Fruit fly (Drosophila melanogaster) whole organism, prepupa: ENCODE data around the gene CG6431.
A peak's percentile ranks its signal among the peaks of the same experiment; 100 is the strongest.

Experiments used
- Blimp-1 ChIP-seq: fragments of 200-800 bp; sonication (Bioruptor generic); optimal IDR thresholded peaks from 3 replicates; lab custom pipeline; 2017; ENCODE audit warnings: missing biosample characterization, missing genetic modification characterization, mild to moderate bottlenecking, moderate library complexity, missing genetic modification reagents
- CG10631 ChIP-seq: fragments of 200-800 bp; sonication (Bioruptor generic); optimal IDR thresholded peaks from 2 replicates; lab custom pipeline; 2016; ENCODE audit warnings: missing biosample characterization, missing genetic modification characterization
- CG11902 ChIP-seq: fragments of 200-800 bp; sonication (Bioruptor generic); optimal IDR thresholded peaks from 3 replicates; lab custom pipeline; 2016; ENCODE audit warnings: missing biosample characterization, missing genetic modification characterization
- CG3919 ChIP-seq: fragments of 200-800 bp; sonication (Bioruptor generic); optimal IDR thresholded peaks from 3 replicates; lab custom pipeline; 2016; ENCODE audit warnings: missing biosample characterization, missing genetic modification characterization
- CG6792 ChIP-seq: fragments of 200-800 bp; sonication (Bioruptor generic); optimal IDR thresholded peaks from 3 replicates; lab custom pipeline; 2016; ENCODE audit warnings: missing biosample characterization, missing genetic modification characterization
- CG6808 ChIP-seq: fragments of 200-800 bp; sonication (Bioruptor generic); optimal IDR thresholded peaks from 3 replicates; lab custom pipeline; 2017; ENCODE audit warnings: missing biosample characterization, missing genetic modification characterization, mild to moderate bottlenecking, moderate library complexity, missing genetic modification reagents
- CG8319 ChIP-seq: fragments of 200-800 bp; sonication (Bioruptor generic); optimal IDR thresholded peaks from 3 replicates; lab custom pipeline; 2016; ENCODE audit warnings: missing biosample characterization, missing genetic modification characterization
- Eip75B ChIP-seq: fragments of 200-800 bp; sonication (Bioruptor generic); optimal IDR thresholded peaks from 3 replicates; lab custom pipeline; 2016; ENCODE audit warnings: missing biosample characterization, missing genetic modification characterization
- Eip93F ChIP-seq: fragments of 200-800 bp; sonication (Bioruptor generic); optimal IDR thresholded peaks from 2 replicates; lab custom pipeline; 2016; ENCODE audit warnings: missing biosample characterization, mild to moderate bottlenecking, missing genetic modification characterization
- Gug ChIP-seq: fragments of 200-800 bp; sonication (Bioruptor generic); IDR thresholded peaks from 2 replicates; pipeline ENCODE4 v1.3.6; 2022; ENCODE audit warnings: missing biosample characterization, missing genetic modification characterization
- Hr4 ChIP-seq: fragments of 200-800 bp; sonication (Bioruptor generic); optimal IDR thresholded peaks from 3 replicates; lab custom pipeline; 2016; ENCODE audit warnings: missing biosample characterization, missing genetic modification characterization
- OdsH ChIP-seq: fragments of 200-800 bp; sonication (Bioruptor generic); optimal IDR thresholded peaks from 3 replicates; lab custom pipeline; 2016; ENCODE audit warnings: missing biosample characterization, missing genetic modification characterization
- Smox ChIP-seq: fragments of 200-800 bp; sonication (Bioruptor generic); optimal IDR thresholded peaks from 3 replicates; lab custom pipeline; 2016; ENCODE audit warnings: missing biosample characterization, missing genetic modification characterization
- Sox15 ChIP-seq: fragments of 200-800 bp; sonication (Bioruptor generic); optimal IDR thresholded peaks from 3 replicates; lab custom pipeline; 2016; ENCODE audit warnings: missing biosample characterization, missing genetic modification characterization
- cyc ChIP-seq: fragments of 200-800 bp; sonication (Bioruptor generic); optimal IDR thresholded peaks from 3 replicates; lab custom pipeline; 2016; ENCODE audit warnings: missing biosample characterization, missing genetic modification characterization
- dac ChIP-seq: fragments of 200-800 bp; sonication (Bioruptor generic); optimal IDR thresholded peaks from 2 replicates; lab custom pipeline; 2017; ENCODE audit warnings: missing biosample characterization, mild to moderate bottlenecking, missing genetic modification characterization
- eg ChIP-seq: fragments of 200-800 bp; sonication (Bioruptor generic); IDR thresholded peaks from 3 replicates; pipeline ENCODE4 v1.3.6; 2022; ENCODE audit warnings: missing biosample characterization, missing genetic modification characterization
- fd59A ChIP-seq: fragments of 200-800 bp; sonication (Bioruptor generic); optimal IDR thresholded peaks from 2 replicates; lab custom pipeline; 2017; ENCODE audit warnings: missing biosample characterization, mild to moderate bottlenecking, missing genetic modification characterization, missing genetic modification reagents
- fkh ChIP-seq: fragments of 200-800 bp; sonication (Bioruptor generic); optimal IDR thresholded peaks from 3 replicates; lab custom pipeline; 2017; ENCODE audit warnings: missing biosample characterization, mild to moderate bottlenecking, missing genetic modification characterization, moderate library complexity
- net ChIP-seq: fragments of 200-800 bp; sonication (Bioruptor generic); optimal IDR thresholded peaks from 3 replicates; lab custom pipeline; 2016; ENCODE audit warnings: missing biosample characterization, missing genetic modification characterization
- spab ChIP-seq: fragments of 200-800 bp; sonication (Bioruptor generic); optimal IDR thresholded peaks from 2 replicates; lab custom pipeline; 2017; ENCODE audit warnings: missing biosample characterization, mild to moderate bottlenecking, missing genetic modification characterization, missing genetic modification reagents
- ss ChIP-seq, 2 experiments: fragments of 200-800 bp; sonication (Bioruptor generic); optimal IDR thresholded peaks; 2 replicates in 1 of 2; 3 replicates in 1 of 2; lab custom pipeline; 2017 to 2018; ENCODE audit warnings: mild to moderate bottlenecking in 2 of 2, missing biosample characterization in 2 of 2, missing genetic modification characterization in 2 of 2, moderate library complexity in 1 of 2
- svp ChIP-seq: fragments of 200-800 bp; sonication (Bioruptor generic); peaks from one replicate; lab custom pipeline; 2016; ENCODE audit warnings: missing biosample characterization, missing genetic modification characterization
- vri ChIP-seq: fragments of 200-800 bp; sonication (Bioruptor generic); optimal IDR thresholded peaks from 3 replicates; lab custom pipeline; 2016; ENCODE audit warnings: missing biosample characterization, mild to moderate bottlenecking, missing genetic modification characterization

The CG6431 gene

dm6 chr2L:10767597-10768188 is 43.7 kb downstream of the CG6431 start, which contains the start of gene Ubc2 (continued):
- TF ChIP-seq svp (GFP tag; lab: Kevin White, UChicago): no peak
- no peak for TF ChIP-seq CG10631 (GFP tag; lab: Kevin White, UChicago)
- TF ChIP-seq CG3919 (GFP tag; lab: Kevin White, UChicago): no peak
- no peak for TF ChIP-seq fkh (GFP tag; lab: Kevin White, UChicago)
- TF ChIP-seq fd59A: no peak
- no peak for TF ChIP-seq Eip75B (GFP tag; lab: Kevin White, UChicago)
- TF ChIP-seq Blimp-1 (GFP tag; lab: Kevin White, UChicago): no peak

DNA sequence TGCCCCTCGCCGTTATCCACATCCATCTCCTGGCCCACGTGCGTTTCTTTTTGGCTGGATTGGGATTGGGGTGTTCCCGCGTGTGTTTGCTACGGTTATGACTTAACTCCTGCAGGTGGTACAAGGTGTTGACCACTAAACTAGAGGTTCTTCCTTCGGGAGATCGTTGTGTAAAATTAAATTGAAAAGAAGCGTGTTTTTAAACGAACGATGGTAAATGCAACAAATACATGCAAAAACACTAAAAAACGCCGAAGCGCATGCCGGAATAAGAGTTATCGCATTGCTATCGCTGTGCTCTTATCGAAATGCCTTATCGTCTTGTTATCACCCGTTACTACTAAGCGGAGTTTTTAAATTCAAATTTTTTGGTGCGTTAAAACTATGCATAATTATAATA is 45.7 kb downstream of the CG6431 start, which contains the start of gene CG6724:
Gene CG6724 (minus strand): TSS at position 245 of the 400 bp plus-strand sequence.
- no peak for TF ChIP-seq Eip75B (GFP tag; lab: Kevin White, UChicago)
- no peak for TF ChIP-seq OdsH
- TF ChIP-seq Smox (GFP tag; lab: Kevin White, UChicago): no peak
- TF ChIP-seq spab (GFP tag; lab: Kevin White, UChicago): no peak
- no peak for TF ChIP-seq ss (GFP tag; optimal IDR thresholded peaks at IDR 0.05; lab: Kevin White, UChicago)
- no peak for TF ChIP-seq CG3919 (GFP tag; lab: Kevin White, UChicago)
- no peak for TF ChIP-seq cyc
- no peak for TF ChIP-seq CG6808
- TF ChIP-seq Hr4: no peak

DNA sequence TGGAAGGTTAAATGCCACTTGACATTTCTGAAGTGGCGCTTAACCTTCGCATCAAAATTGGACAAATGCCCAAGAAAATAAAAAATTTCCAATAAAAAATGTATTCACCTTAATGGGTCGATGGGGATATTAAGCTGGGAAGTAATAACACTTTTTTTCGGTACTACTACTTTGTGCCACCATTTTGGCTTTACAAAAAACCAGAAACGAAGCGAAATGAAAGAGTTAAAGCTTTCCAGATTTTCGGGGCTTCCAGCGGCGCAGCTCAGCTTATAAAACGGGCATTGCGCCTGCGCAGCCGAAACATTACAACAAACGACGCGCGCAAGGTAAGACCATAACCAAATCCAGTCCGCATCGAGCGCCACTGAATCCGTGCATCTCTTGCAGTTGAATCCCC is 46.6 kb downstream of the CG6431 start, which contains the start of gene CG17127:
Gene CG17127 (plus strand): TSS at position 301 of the 400 bp plus-strand sequence.
- no peak for TF ChIP-seq Gug (GFP tag; lab: Robert Waterston, UW)
- TF ChIP-seq CG6808: no peak
- TF ChIP-seq Sox15 (GFP tag; lab: Kevin White, UChicago): no peak
- TF ChIP-seq CG8319 (GFP tag; lab: Kevin White, UChicago): no peak
- no peak for TF ChIP-seq dac
- no peak for TF ChIP-seq vri (GFP tag; lab: Kevin White, UChicago)
- no peak for TF ChIP-seq net (GFP tag; lab: Kevin White, UChicago)
- no peak for TF ChIP-seq CG6792
- no peak for TF ChIP-seq Eip93F (GFP tag; lab: Kevin White, UChicago)

DNA sequence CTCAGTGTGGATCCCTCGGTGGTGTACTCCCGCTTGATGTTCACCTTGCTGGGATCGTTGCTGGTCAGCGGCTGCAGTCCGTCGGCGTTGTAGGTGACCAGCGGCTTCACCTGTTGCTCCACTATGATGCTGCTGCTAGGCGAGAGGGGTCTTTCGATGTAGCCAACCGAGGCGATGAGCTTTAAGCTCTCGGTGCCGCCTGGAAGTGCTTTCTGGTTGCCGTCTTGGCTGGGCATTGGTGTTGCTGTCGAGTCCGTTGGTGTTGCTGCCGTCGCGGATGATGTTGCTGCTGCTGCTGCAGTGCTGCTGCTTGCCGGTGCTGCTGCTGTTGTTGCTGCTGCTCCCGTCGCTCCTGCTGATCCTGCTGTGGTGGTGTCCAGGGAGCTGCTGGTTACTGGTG is 50.0 kb downstream of the CG6431 start:
- 0 out of 3 replicates have a peak, but pooled peaks have one; percentile 12 for TF ChIP-seq eg
- TF ChIP-seq CG11902 (GFP tag; lab: Kevin White, UChicago): no peak
- no peak for TF ChIP-seq OdsH
- TF ChIP-seq CG3919 (GFP tag; lab: Kevin White, UChicago): peak; percentile 94
